Worm (Caenorhabditis elegans) whole organism, L4 larva: ENCODE data around the gene sec-16A.2.
A peak's percentile ranks its signal among the peaks of the same experiment; 100 is the strongest.

Experiments used
- D1046.2 ChIP-seq: fragments of 200-800 bp; sonication (Bioruptor generic); IDR thresholded peaks from 2 replicates; pipeline ENCODE4 v1.3.6; 2022; ENCODE audit warnings: missing genetic modification characterization, missing compliant biosample characterization
- F10B5.3 ChIP-seq: sonication (generic microtip); optimal IDR thresholded peaks from 2 replicates; lab custom pipeline; 2016; ENCODE audit warnings: mild to moderate bottlenecking, missing genetic modification characterization, missing compliant biosample characterization
- F37D6.2 ChIP-seq: sonication (generic microtip); optimal IDR thresholded peaks from 2 replicates; lab custom pipeline; 2016; ENCODE audit warnings: mild to moderate bottlenecking, missing genetic modification characterization, missing compliant biosample characterization
- F44E2.7 ChIP-seq: fragments of 200-800 bp; sonication (Bioruptor generic); IDR thresholded peaks from 2 replicates; pipeline ENCODE4 v2.1.2; 2022; ENCODE audit warnings: missing genetic modification characterization, missing compliant biosample characterization
- F49E8.2 ChIP-seq: sonication (generic microtip); optimal IDR thresholded peaks from 2 replicates; lab custom pipeline; 2016; ENCODE audit warnings: missing compliant biosample characterization, mild to moderate bottlenecking, missing genetic modification characterization, borderline replicate concordance
- R02D3.7 ChIP-seq: fragments of 150-350 bp; sonication (generic microtip); optimal IDR thresholded peaks from 3 replicates; lab custom pipeline; 2014; ENCODE audit warnings: missing biosample characterization, missing genetic modification characterization
- T26A8.4 ChIP-seq: fragments of 200-800 bp; sonication (Bioruptor generic); IDR thresholded peaks from 2 replicates; pipeline ENCODE4 v1.3.6; 2022; ENCODE audit warnings: missing genetic modification characterization, missing compliant biosample characterization
- Y105C5A.15 ChIP-seq: fragments of 200-800 bp; sonication (Bioruptor generic); IDR thresholded peaks from 2 replicates; pipeline ENCODE4 v1.3.6; 2022; ENCODE audit warnings: missing genetic modification characterization, missing compliant biosample characterization
- Y48G9A.11 ChIP-seq: fragments of 200-800 bp; sonication (Bioruptor generic); IDR thresholded peaks from 2 replicates; pipeline ENCODE4 v1.3.6; 2022; ENCODE audit warnings: missing genetic modification reagents, missing genetic modification characterization, missing compliant biosample characterization
- ZK546.5 ChIP-seq, 2 experiments: sonication (generic microtip); optimal IDR thresholded peaks; 2 replicates each; lab custom pipeline; 2017; ENCODE audit warnings: missing biosample characterization in 2 of 2, missing genetic modification characterization in 2 of 2
- arid-1 ChIP-seq: fragments of 200-800 bp; sonication (Bioruptor generic); conservative IDR thresholded peaks from 2 replicates; pipeline ENCODE4 v1.3.6; 2022; ENCODE audit warnings: missing genetic modification reagents, missing genetic modification characterization, missing compliant biosample characterization
- ceh-20 ChIP-seq: fragments of 200-800 bp; sonication (Bioruptor generic); IDR thresholded peaks from 2 replicates; pipeline ENCODE4 v1.3.6; 2022; ENCODE audit warnings: missing genetic modification reagents, missing genetic modification characterization, missing compliant biosample characterization
- cey-2 ChIP-seq: sonication (generic microtip); optimal IDR thresholded peaks from 3 replicates; lab custom pipeline; 2017; ENCODE audit warnings: missing genetic modification characterization, mild to moderate bottlenecking, missing compliant biosample characterization, antibody characterized with exemption, borderline replicate concordance; ENCODE audit not compliant: insufficient read depth
- daf-12 ChIP-seq: fragments of 150-350 bp; optimal IDR thresholded peaks from 2 replicates; lab custom pipeline; 2014; ENCODE audit warnings: missing biosample characterization, missing genetic modification reagents, missing genetic modification characterization
- daf-16 ChIP-seq, 3 experiments: sonication (generic microtip); optimal IDR thresholded peaks; 2 replicates each; lab custom pipeline; 2016 to 2017; ENCODE audit warnings: missing genetic modification characterization in 3 of 3, missing genetic modification reagents in 3 of 3, mild to moderate bottlenecking in 2 of 3, missing compliant biosample characterization in 2 of 3, missing biosample characterization in 1 of 3, moderate library complexity in 1 of 3
- dmd-6 ChIP-seq: fragments of 200-800 bp; sonication (Bioruptor generic); IDR thresholded peaks from 2 replicates; pipeline ENCODE4 v1.3.6; 2022; ENCODE audit warnings: missing genetic modification reagents, missing genetic modification characterization, missing compliant biosample characterization
- dmd-8 ChIP-seq: fragments of 200-800 bp; sonication (Bioruptor generic); IDR thresholded peaks from 2 replicates; pipeline ENCODE4 v1.3.6; 2022; ENCODE audit warnings: missing genetic modification characterization, missing compliant biosample characterization
- dmd-9 ChIP-seq: fragments of 200-800 bp; sonication (Bioruptor generic); IDR thresholded peaks from 2 replicates; pipeline ENCODE4 v1.3.6; 2022; ENCODE audit warnings: missing genetic modification reagents, missing genetic modification characterization, missing compliant biosample characterization
- duxl-1 ChIP-seq: sonication (generic microtip); optimal IDR thresholded peaks from 2 replicates; lab custom pipeline; 2016; ENCODE audit warnings: mild to moderate bottlenecking, missing genetic modification characterization, moderate library complexity, missing compliant biosample characterization; ENCODE audit not compliant: poor library complexity
- dve-1 ChIP-seq: sonication (generic microtip); optimal IDR thresholded peaks from 2 replicates; lab custom pipeline; 2017; ENCODE audit warnings: antibody characterized with exemption, mild to moderate bottlenecking, missing genetic modification characterization, missing compliant biosample characterization; ENCODE audit not compliant: insufficient read depth
- egl-43 ChIP-seq: fragments of 200-800 bp; sonication (Bioruptor generic); IDR thresholded peaks from 2 replicates; pipeline ENCODE4 v1.3.6; 2022; ENCODE audit warnings: missing genetic modification reagents, missing genetic modification characterization, missing compliant biosample characterization
- fos-1 ChIP-seq: fragments of 150-350 bp; optimal IDR thresholded peaks from 2 replicates; lab custom pipeline; 2014; ENCODE audit warnings: missing biosample characterization, missing genetic modification characterization
- hlh-11 ChIP-seq: fragments of 200-800 bp; sonication (Bioruptor generic); optimal IDR thresholded peaks from 2 replicates; lab custom pipeline; 2018; ENCODE audit warnings: mild to moderate bottlenecking, missing genetic modification characterization, missing compliant biosample characterization
- hlh-30 ChIP-seq: sonication (generic microtip); optimal IDR thresholded peaks from 2 replicates; lab custom pipeline; 2017; ENCODE audit warnings: antibody characterized with exemption, mild to moderate bottlenecking, missing genetic modification characterization, missing compliant biosample characterization; ENCODE audit not compliant: insufficient read depth
- lir-3 ChIP-seq: sonication (generic microtip); optimal IDR thresholded peaks from 2 replicates; lab custom pipeline; 2016; ENCODE audit warnings: mild to moderate bottlenecking, missing genetic modification characterization, missing compliant biosample characterization
- mdl-1 ChIP-seq, 2 experiments: fragments of 150-350 bp in 1 of 2; sonication (generic microtip) in 1 of 2; optimal IDR thresholded peaks; 2 replicates each; lab custom pipeline; 2014 to 2017; ENCODE audit warnings: missing biosample characterization in 2 of 2, missing genetic modification characterization in 2 of 2
- mxl-2 ChIP-seq: fragments of 200-800 bp; sonication (Bioruptor generic); conservative IDR thresholded peaks from 2 replicates; pipeline ENCODE4 v1.3.6; 2022; ENCODE audit warnings: missing genetic modification reagents, missing genetic modification characterization, missing compliant biosample characterization
- mxl-3 ChIP-seq: fragments of 200-800 bp; sonication (Bioruptor generic); optimal IDR thresholded peaks from 2 replicates; lab custom pipeline; 2018; ENCODE audit warnings: mild to moderate bottlenecking, missing genetic modification characterization, missing compliant biosample characterization
- nhr-102 ChIP-seq: sonication (generic microtip); optimal IDR thresholded peaks from 2 replicates; lab custom pipeline; 2016; ENCODE audit warnings: mild to moderate bottlenecking, missing genetic modification characterization, moderate library complexity, missing compliant biosample characterization
- nhr-11 ChIP-seq: fragments of 150-350 bp; optimal IDR thresholded peaks from 2 replicates; lab custom pipeline; 2014; ENCODE audit warnings: missing biosample characterization, missing genetic modification characterization
- nhr-111 ChIP-seq: fragments of 200-800 bp; sonication (Bioruptor generic); optimal IDR thresholded peaks from 2 replicates; lab custom pipeline; 2018; ENCODE audit warnings: mild to moderate bottlenecking, missing genetic modification characterization, missing compliant biosample characterization
- nhr-237 ChIP-seq: sonication (generic microtip); optimal IDR thresholded peaks from 2 replicates; lab custom pipeline; 2017; ENCODE audit warnings: missing biosample characterization, missing genetic modification characterization
- nhr-28 ChIP-seq: fragments of 150-350 bp; optimal IDR thresholded peaks from 2 replicates; lab custom pipeline; 2014; ENCODE audit warnings: missing biosample characterization, missing genetic modification characterization
- nhr-42 ChIP-seq: fragments of 200-800 bp; sonication (Bioruptor generic); IDR thresholded peaks from 2 replicates; pipeline ENCODE4 v1.3.6; 2022; ENCODE audit warnings: missing genetic modification characterization, missing compliant biosample characterization
- nhr-48 ChIP-seq: sonication (generic microtip); optimal IDR thresholded peaks from 2 replicates; lab custom pipeline; 2016; ENCODE audit warnings: mild to moderate bottlenecking, missing genetic modification characterization, missing compliant biosample characterization
- nhr-6 ChIP-seq: fragments of 150-350 bp; optimal IDR thresholded peaks from 2 replicates; lab custom pipeline; 2014; ENCODE audit warnings: missing biosample characterization, missing genetic modification characterization
- nhr-76 ChIP-seq: fragments of 150-350 bp; optimal IDR thresholded peaks from 2 replicates; lab custom pipeline; 2014; ENCODE audit warnings: missing biosample characterization, missing genetic modification characterization
- nhr-77 ChIP-seq: fragments of 150-350 bp; optimal IDR thresholded peaks from 2 replicates; lab custom pipeline; 2014; ENCODE audit warnings: missing biosample characterization, missing genetic modification characterization
- pha-4 ChIP-seq, 2 experiments: fragments of 150-350 bp in 1 of 2; fragments of 200-800 bp in 1 of 2; sonication (Bioruptor generic) in 1 of 2; IDR thresholded peaks in 1 of 2; optimal IDR thresholded peaks in 1 of 2; 2 replicates each; pipeline versions ENCODE4 v1.3.6 to Lab custom; 2014 to 2022; ENCODE audit warnings: missing genetic modification characterization in 2 of 2, missing genetic modification reagents in 2 of 2, missing biosample characterization in 1 of 2, missing compliant biosample characterization in 1 of 2
- pqm-1 ChIP-seq: sonication (generic microtip); optimal IDR thresholded peaks from 2 replicates; lab custom pipeline; 2017; ENCODE audit warnings: missing biosample characterization, missing genetic modification characterization
- rbr-2 ChIP-seq: sonication (generic microtip); optimal IDR thresholded peaks from 2 replicates; lab custom pipeline; 2016; ENCODE audit warnings: missing genotype, missing genetic modification characterization, missing compliant biosample characterization
- saeg-2 ChIP-seq: fragments of 200-800 bp; sonication (Bioruptor generic); IDR thresholded peaks from 2 replicates; pipeline ENCODE4 v1.3.6; 2022; ENCODE audit warnings: missing genetic modification reagents, missing genetic modification characterization, missing compliant biosample characterization
- set-16 ChIP-seq: fragments of 200-800 bp; sonication (Bioruptor generic); IDR thresholded peaks from 2 replicates; pipeline ENCODE4 v1.3.6; 2022; ENCODE audit warnings: missing genetic modification reagents, missing genetic modification characterization, missing compliant biosample characterization
- skn-1 ChIP-seq: fragments of 150-350 bp; optimal IDR thresholded peaks from 2 replicates; lab custom pipeline; 2014; ENCODE audit warnings: missing biosample characterization, missing genetic modification characterization
- tag-97 ChIP-seq: fragments of 200-800 bp; sonication (Bioruptor generic); IDR thresholded peaks from 2 replicates; pipeline ENCODE4 v1.3.6; 2022; ENCODE audit warnings: missing genetic modification characterization, missing compliant biosample characterization
- zag-1 ChIP-seq: fragments of 150-350 bp; optimal IDR thresholded peaks from 2 replicates; lab custom pipeline; 2014; ENCODE audit warnings: missing biosample characterization, missing genetic modification characterization
- zfp-3 ChIP-seq: fragments of 200-800 bp; sonication (Bioruptor generic); conservative IDR thresholded peaks from 2 replicates; pipeline ENCODE4 v1.3.6; 2022; ENCODE audit warnings: missing genetic modification reagents, missing genetic modification characterization, missing compliant biosample characterization
- ztf-7 ChIP-seq: fragments of 150-350 bp; optimal IDR thresholded peaks from 2 replicates; lab custom pipeline; 2014; ENCODE audit warnings: missing biosample characterization, missing genetic modification characterization

sec-16A.2 gene

ce11 chrX:8241906-8242305, 45.1 kb upstream of the sec-16A.2 start, which contains the start of gene endu-2:
Gene endu-2 (plus strand): TSS chrX:8242301.
- TF ChIP-seq mxl-3 (GFP tag; lab: Kevin White, UChicago) (peak; percentile 39), hlh-30 (tag; lab: Kevin White, UChicago) (peak; percentile 47), tag-97 (GFP tag; lab: Robert Waterston, UW) (no peak), ceh-20 (GFP tag; lab: Robert Waterston, UW) (no peak), daf-16 (GFP tag; optimal IDR thresholded peaks at IDR 0.05; lab: Kevin White, UChicago) (no peak), daf-16 (tag; optimal IDR thresholded peaks at IDR 0.05; lab: Kevin White, UChicago) (peak; percentile 57), dmd-6 (GFP tag; lab: Robert Waterston, UW) (peak; percentile 83), pha-4 (GFP tag; IDR thresholded peaks at IDR 0.05; lab: Robert Waterston, UW) (no peak), pha-4 (tag; optimal IDR thresholded peaks at IDR 0.05; lab: Kevin White, UChicago) (no peak), mdl-1 (tag; optimal IDR thresholded peaks at IDR 0.05; lab: Kevin White, UChicago) (peak in 1 of 2 experiments; percentile 35), dmd-8 (GFP tag; lab: Robert Waterston, UW) (no peak), nhr-28 (tag; lab: Kevin White, UChicago) (peak; percentile 26), saeg-2 (no peak), pqm-1 (tag; lab: Kevin White, UChicago) (peak; percentile 33), dve-1 (peak; percentile 57), hlh-11 (tag; lab: Kevin White, UChicago) (peak; percentile 61)

ce11 chrX:8243116-8243515, 43.9 kb upstream of the sec-16A.2 start:
- no peak for TF ChIP-seq nhr-6 (tag; lab: Kevin White, UChicago)
- TF ChIP-seq nhr-42 = no peak
- peak; percentile 39 for TF ChIP-seq nhr-48 (tag; lab: Kevin White, UChicago)
- TF ChIP-seq zag-1 (tag; lab: Kevin White, UChicago) = no peak
- TF ChIP-seq cey-2 (tag; lab: Kevin White, UChicago) = no peak
- TF ChIP-seq zfp-3 (GFP tag; lab: Robert Waterston, UW) = no peak
- no peak for TF ChIP-seq fos-1 (tag; lab: Kevin White, UChicago)
- no peak for TF ChIP-seq R02D3.7 (tag; lab: Kevin White, UChicago)
- no peak for TF ChIP-seq set-16 (GFP tag; lab: Robert Waterston, UW)
- peak; percentile 92 for TF ChIP-seq dve-1
- TF ChIP-seq F37D6.2 (tag; lab: Kevin White, UChicago) = no peak
- TF ChIP-seq ztf-7 (tag; lab: Kevin White, UChicago) = no peak
- no peak for TF ChIP-seq F44E2.7 (GFP tag; lab: Robert Waterston, UW)
- TF ChIP-seq skn-1 (tag; lab: Kevin White, UChicago) = no peak
- peak; percentile 97 for TF ChIP-seq dmd-6 (GFP tag; lab: Robert Waterston, UW)
- TF ChIP-seq nhr-28 (tag; lab: Kevin White, UChicago) = peak; percentile 80
- no peak for TF ChIP-seq ZK546.5 (tag; optimal IDR thresholded peaks at IDR 0.05; lab: Kevin White, UChicago)
- no peak for TF ChIP-seq Y48G9A.11 (GFP tag; lab: Robert Waterston, UW)
- TF ChIP-seq F49E8.2 (tag; lab: Kevin White, UChicago) = no peak
- TF ChIP-seq duxl-1 = no peak
- TF ChIP-seq Y105C5A.15 (GFP tag; lab: Robert Waterston, UW) = no peak
- no peak for TF ChIP-seq nhr-11
- no peak for TF ChIP-seq rbr-2 (tag; lab: Kevin White, UChicago)
- no peak for TF ChIP-seq pha-4 (GFP tag; IDR thresholded peaks at IDR 0.05; lab: Robert Waterston, UW)
- no peak for TF ChIP-seq pha-4 (tag; optimal IDR thresholded peaks at IDR 0.05; lab: Kevin White, UChicago)
- no peak for TF ChIP-seq daf-16 (GFP tag; optimal IDR thresholded peaks at IDR 0.05; lab: Kevin White, UChicago)
- TF ChIP-seq daf-16 (tag; optimal IDR thresholded peaks at IDR 0.05; lab: Kevin White, UChicago) = peak; percentile 85
- TF ChIP-seq mxl-2 = no peak
- no peak for TF ChIP-seq D1046.2 (GFP tag; lab: Robert Waterston, UW)
- no peak; the same call in 1 of the 2 replicates for TF ChIP-seq T26A8.4
- TF ChIP-seq lir-3 = no peak
- no peak for TF ChIP-seq nhr-76 (tag; lab: Kevin White, UChicago)
- no peak for TF ChIP-seq egl-43 (GFP tag; lab: Robert Waterston, UW)
- TF ChIP-seq dmd-9 = no peak
- TF ChIP-seq daf-12 (tag; lab: Kevin White, UChicago) = no peak
- no peak for TF ChIP-seq nhr-111 (GFP tag; lab: Kevin White, UChicago)
- TF ChIP-seq arid-1 (GFP tag; lab: Robert Waterston, UW) = no peak
- peak; percentile 50 for TF ChIP-seq nhr-102 (tag; lab: Kevin White, UChicago)
- no peak for TF ChIP-seq nhr-237 (tag; lab: Kevin White, UChicago)
- peak; percentile 67 for TF ChIP-seq nhr-77 (tag; lab: Kevin White, UChicago)
- TF ChIP-seq F10B5.3 = no peak
